Worm (Caenorhabditis elegans) whole organism, L2 larva: Measurements from ENCODE around the gene trpp-9.

Source experiments
- F13H6.1 ChIP-seq: sonication (generic microtip); optimal IDR thresholded peaks from 2 replicates; lab custom pipeline; 2016; ENCODE audit warnings: missing genetic modification characterization, missing compliant biosample characterization
- aly-2 ChIP-seq: fragments of 150-350 bp; optimal IDR thresholded peaks from 2 replicates; lab custom pipeline; 2014; ENCODE audit warnings: missing biosample characterization, missing genetic modification characterization
- ama-1 ChIP-seq: fragments of 150-350 bp; optimal IDR thresholded peaks from 2 replicates; lab custom pipeline; 2018; ENCODE audit warnings: inconsistent platforms
- fos-1 ChIP-seq: fragments of 150-350 bp; optimal IDR thresholded peaks from 2 replicates; lab custom pipeline; 2014; ENCODE audit warnings: missing biosample characterization, missing genetic modification characterization
- nhr-6 ChIP-seq: fragments of 150-350 bp; optimal IDR thresholded peaks from 2 replicates; lab custom pipeline; 2014; ENCODE audit warnings: missing biosample characterization, missing genetic modification characterization
- skn-1 ChIP-seq: sonication (generic microtip); optimal IDR thresholded peaks from 2 replicates; lab custom pipeline; 2017; ENCODE audit warnings: missing biosample characterization, missing genetic modification characterization
- unc-39 ChIP-seq: fragments of 150-350 bp; optimal IDR thresholded peaks from 2 replicates; lab custom pipeline; 2014; ENCODE audit warnings: missing biosample characterization, missing genetic modification characterization

ce11 chrX:11556194-11556739 lies 7.5 kb upstream of the trpp-9 start, which contains the start of gene C35C5.10:
- TF ChIP-seq F13H6.1 (tag; lab: Kevin White, UChicago): no peak
- TF ChIP-seq ama-1 (lab: Kevin White, UChicago): no peak
- TF ChIP-seq unc-39 (tag; lab: Kevin White, UChicago): no peak
- TF ChIP-seq fos-1: peak; percentile 83
- TF ChIP-seq nhr-6: no peak
- no peak for TF ChIP-seq skn-1 (tag; lab: Kevin White, UChicago)
- no peak for TF ChIP-seq aly-2
